Fruit fly (Drosophila melanogaster) whole organism, adult: ENCODE results near the gene ND-15.

ENCODE experiments used
- CG11617 ChIP-seq: fragments of 200-800 bp; sonication (Bioruptor generic); optimal IDR thresholded peaks from 2 replicates; lab custom pipeline; 2017; ENCODE audit warnings: mild to moderate bottlenecking, missing biosample characterization, missing genetic modification reagents, missing genetic modification characterization
- CG12768 ChIP-seq: fragments of 200-800 bp; sonication (Bioruptor generic); optimal IDR thresholded peaks from 2 replicates; lab custom pipeline; 2017; ENCODE audit warnings: missing biosample characterization, missing genetic modification characterization, mild to moderate bottlenecking, moderate library complexity, missing genetic modification reagents
- CG14711 ChIP-seq: fragments of 200-800 bp; sonication (Bioruptor generic); optimal IDR thresholded peaks from 2 replicates; lab custom pipeline; 2018; ENCODE audit warnings: missing biosample characterization, mild to moderate bottlenecking, missing genetic modification characterization, moderate library complexity
- CG1620 ChIP-seq: fragments of 200-800 bp; sonication (Bioruptor generic); optimal IDR thresholded peaks from 2 replicates; lab custom pipeline; 2016; ENCODE audit warnings: missing biosample characterization, missing genetic modification characterization
- CG33017 ChIP-seq: fragments of 200-800 bp; sonication (Bioruptor generic); optimal IDR thresholded peaks from 2 replicates; lab custom pipeline; 2018; ENCODE audit warnings: missing biosample characterization, mild to moderate bottlenecking, missing genetic modification characterization, moderate library complexity
- CG5204 ChIP-seq: fragments of 200-800 bp; sonication (Bioruptor generic); optimal IDR thresholded peaks from 2 replicates; lab custom pipeline; 2016; ENCODE audit warnings: missing biosample characterization, missing genetic modification characterization
- CG7045 ChIP-seq: fragments of 200-800 bp; sonication (Bioruptor generic); optimal IDR thresholded peaks from 2 replicates; lab custom pipeline; 2017; ENCODE audit warnings: missing biosample characterization, mild to moderate bottlenecking, missing genetic modification characterization
- CG7101 ChIP-seq: fragments of 200-800 bp; sonication (Bioruptor generic); optimal IDR thresholded peaks from 2 replicates; lab custom pipeline; 2018; ENCODE audit warnings: missing biosample characterization, mild to moderate bottlenecking, missing genetic modification characterization, moderate library complexity
- Clk ChIP-seq: fragments of 200-800 bp; sonication (Bioruptor generic); optimal IDR thresholded peaks from 2 replicates; lab custom pipeline; 2017; ENCODE audit warnings: missing biosample characterization, missing genetic modification characterization
- Crg-1 ChIP-seq: fragments of 200-800 bp; sonication (Bioruptor generic); optimal IDR thresholded peaks from 2 replicates; lab custom pipeline; 2016; ENCODE audit warnings: missing biosample characterization, missing genetic modification characterization
- Hr96 ChIP-seq: fragments of 200-800 bp; sonication (Bioruptor generic); optimal IDR thresholded peaks from 2 replicates; lab custom pipeline; 2016; ENCODE audit warnings: missing biosample characterization, missing genetic modification characterization
- Mnt ChIP-seq: fragments of 200-800 bp; sonication (Bioruptor generic); optimal IDR thresholded peaks from 2 replicates; lab custom pipeline; 2016; ENCODE audit warnings: missing biosample characterization, mild to moderate bottlenecking, missing genetic modification characterization
- bab1 ChIP-seq: fragments of 200-800 bp; sonication (Bioruptor generic); optimal IDR thresholded peaks from 3 replicates; lab custom pipeline; 2019; ENCODE audit warnings: missing biosample characterization, mild to moderate bottlenecking, missing genetic modification characterization, moderate library complexity
- cic ChIP-seq: fragments of 200-800 bp; sonication (Bioruptor generic); optimal IDR thresholded peaks from 2 replicates; lab custom pipeline; 2017; ENCODE audit warnings: missing biosample characterization, mild to moderate bottlenecking, missing genetic modification characterization, moderate library complexity
- cnc ChIP-seq, 2 experiments: fragments of >200 bp; optimal IDR thresholded peaks; 2 replicates each; lab custom pipeline; 2017
- kay ChIP-seq: fragments of 200-800 bp; sonication (Bioruptor generic); peaks from one replicate; lab custom pipeline; 2016; ENCODE audit warnings: missing biosample characterization, missing genetic modification characterization, borderline replicate concordance
- ovo ChIP-seq: fragments of 200-800 bp; sonication (Bioruptor generic); optimal IDR thresholded peaks from 2 replicates; lab custom pipeline; 2016; ENCODE audit warnings: missing biosample characterization, missing genetic modification characterization
- pad ChIP-seq: fragments of 200-800 bp; sonication (Bioruptor generic); optimal IDR thresholded peaks from 3 replicates; lab custom pipeline; 2017; ENCODE audit warnings: missing biosample characterization, missing genetic modification characterization, mild to moderate bottlenecking, moderate library complexity, missing genetic modification reagents
- tj ChIP-seq: fragments of 200-800 bp; sonication (Bioruptor generic); optimal IDR thresholded peaks from 3 replicates; lab custom pipeline; 2017; ENCODE audit warnings: missing biosample characterization, mild to moderate bottlenecking, missing genetic modification characterization, moderate library complexity
- toe ChIP-seq: fragments of 200-800 bp; sonication (Bioruptor generic); optimal IDR thresholded peaks from 2 replicates; lab custom pipeline; 2016; ENCODE audit warnings: missing biosample characterization, missing genetic modification characterization

The ND-15 gene

dm6 chr2L:128977-129941 is 14.7 kb downstream of the ND-15 start:
- TF ChIP-seq CG12768 (GFP tag; lab: Kevin White, UChicago): peak; percentile 95
- TF ChIP-seq Mnt: peak; percentile 93
- TF ChIP-seq Clk (GFP tag; lab: Kevin White, UChicago): no peak
- peak; percentile 38 for TF ChIP-seq Crg-1
- TF ChIP-seq pad: peak; percentile 95
- TF ChIP-seq CG5204: no peak
- peak; percentile 51 for TF ChIP-seq CG11617 (GFP tag; lab: Kevin White, UChicago)
- TF ChIP-seq cic (GFP tag; lab: Kevin White, UChicago): peak; percentile 94
- TF ChIP-seq CG14711 (tag; lab: Kevin White, UChicago): peak; percentile 67
- TF ChIP-seq CG7045: peak; percentile 6
- peak; percentile 62 for TF ChIP-seq CG1620 (GFP tag; lab: Kevin White, UChicago)
- TF ChIP-seq toe (GFP tag; lab: Kevin White, UChicago): peak; percentile 49
- TF ChIP-seq ovo (GFP tag; lab: Kevin White, UChicago): peak; percentile 84
- TF ChIP-seq kay: peak; percentile 88
- peak; percentile 84 for TF ChIP-seq Hr96 (GFP tag; lab: Kevin White, UChicago)
- TF ChIP-seq tj (GFP tag; lab: Kevin White, UChicago): peak; percentile 93
- TF ChIP-seq CG33017 (tag; lab: Kevin White, UChicago): peak; percentile 81
- peak; percentile 76 for TF ChIP-seq CG7101 (tag; lab: Kevin White, UChicago)
- peak; percentile 82 for TF ChIP-seq bab1 (GFP tag; lab: Kevin White, UChicago)
- TF ChIP-seq cnc (optimal IDR thresholded peaks at IDR 0.05; lab: Kevin White, UChicago): no peak

- TF ChIP-seq CG14711 (tag; lab: Kevin White, UChicago) (no peak), CG12768 (GFP tag; lab: Kevin White, UChicago) (no peak), cic (GFP tag; lab: Kevin White, UChicago) (no peak), bab1 (GFP tag; lab: Kevin White, UChicago) (no peak), CG11617 (GFP tag; lab: Kevin White, UChicago) (no peak), CG7101 (tag; lab: Kevin White, UChicago) (no peak), tj (GFP tag; lab: Kevin White, UChicago) (no peak), kay (no peak), pad (no peak), toe (GFP tag; lab: Kevin White, UChicago) (no peak), Mnt (no peak), ovo (GFP tag; lab: Kevin White, UChicago) (no peak), Clk (GFP tag; lab: Kevin White, UChicago) (no peak), CG5204 (no peak), cnc (optimal IDR thresholded peaks at IDR 0.05; lab: Kevin White, UChicago) (no peak), Crg-1 (no peak)
These were observed 16.2 kb downstream of the ND-15 start, which contains the start of gene CG3164 for dm6 chr2L:130691-131090. Gene CG3164, minus strand, starts transcription at chr2L:130791.

dm6 chr2L:131466-132270 is 17.1 kb downstream of the ND-15 start, which contains the start of gene Gs1:
Gene Gs1, plus strand, starts transcription at chr2L:132077.
- TF ChIP-seq CG33017 (tag; lab: Kevin White, UChicago) (no peak), Mnt (peak; percentile 21), CG14711 (tag; lab: Kevin White, UChicago) (peak; percentile 29), CG5204 (no peak), kay (peak; percentile 86), ovo (GFP tag; lab: Kevin White, UChicago) (peak; percentile 86), CG12768 (GFP tag; lab: Kevin White, UChicago) (peak; percentile 68), Clk (GFP tag; lab: Kevin White, UChicago) (no peak), Hr96 (GFP tag; lab: Kevin White, UChicago) (peak; percentile 10), CG7101 (tag; lab: Kevin White, UChicago) (peak; percentile 19), toe (GFP tag; lab: Kevin White, UChicago) (peak; percentile 43), tj (GFP tag; lab: Kevin White, UChicago) (peak; percentile 26), CG1620 (GFP tag; lab: Kevin White, UChicago) (peak; percentile 37), bab1 (GFP tag; lab: Kevin White, UChicago) (peak; percentile 64), pad (peak; percentile 95), CG7045 (peak; percentile 12), cic (GFP tag; lab: Kevin White, UChicago) (peak; percentile 68), cnc (optimal IDR thresholded peaks at IDR 0.05; lab: Kevin White, UChicago) (no peak), Crg-1 (no peak), CG11617 (GFP tag; lab: Kevin White, UChicago) (peak; percentile 8)

- TF ChIP-seq pad: no peak
- TF ChIP-seq CG11617 (GFP tag; lab: Kevin White, UChicago): peak; percentile 21
- peak; percentile 13 for TF ChIP-seq CG12768 (GFP tag; lab: Kevin White, UChicago)
- peak; percentile 21 for TF ChIP-seq Mnt
- TF ChIP-seq bab1 (GFP tag; lab: Kevin White, UChicago): no peak
- TF ChIP-seq toe (GFP tag; lab: Kevin White, UChicago): peak; percentile 5
- no peak for TF ChIP-seq CG14711 (tag; lab: Kevin White, UChicago)
- TF ChIP-seq CG7045: no peak
- TF ChIP-seq CG1620 (GFP tag; lab: Kevin White, UChicago): peak; percentile 16
- no peak for TF ChIP-seq cnc (optimal IDR thresholded peaks at IDR 0.05; lab: Kevin White, UChicago)
- TF ChIP-seq Hr96 (GFP tag; lab: Kevin White, UChicago): no peak
- TF ChIP-seq CG5204: no peak
- peak; percentile 94 for TF ChIP-seq kay
- peak; percentile 31 for TF ChIP-seq cic (GFP tag; lab: Kevin White, UChicago)
- no peak for TF ChIP-seq CG33017 (tag; lab: Kevin White, UChicago)
- no peak for TF ChIP-seq ovo (GFP tag; lab: Kevin White, UChicago)
- TF ChIP-seq tj (GFP tag; lab: Kevin White, UChicago): no peak
- TF ChIP-seq Crg-1: peak; percentile 29
- no peak for TF ChIP-seq Clk (GFP tag; lab: Kevin White, UChicago)
- TF ChIP-seq CG7101 (tag; lab: Kevin White, UChicago): peak; percentile 18
These were observed 20.2 kb downstream of the ND-15 start for dm6 chr2L:134563-135382.
